Worm (Caenorhabditis elegans) whole organism, L1 larva: ENCODE measurements around the gene eak-3.

Source experiments
- C04F5.9 ChIP-seq: sonication (generic microtip); optimal IDR thresholded peaks from 2 replicates; lab custom pipeline; 2016; ENCODE audit warnings: missing genetic modification characterization, missing compliant biosample characterization
- C34B4.2 ChIP-seq: sonication (generic microtip); optimal IDR thresholded peaks from 2 replicates; lab custom pipeline; 2017; ENCODE audit warnings: mild to moderate bottlenecking, missing genetic modification characterization, missing compliant biosample characterization
- aly-2 ChIP-seq: fragments of 150-350 bp; optimal IDR thresholded peaks from 2 replicates; lab custom pipeline; 2014; ENCODE audit warnings: missing biosample characterization, missing genetic modification characterization
- ama-1 ChIP-seq: fragments of 150-350 bp; optimal IDR thresholded peaks from 2 replicates; lab custom pipeline; 2014
- ceh-8 ChIP-seq: fragments of 200-800 bp; sonication (Bioruptor generic); optimal IDR thresholded peaks from 2 replicates; lab custom pipeline; 2018; ENCODE audit warnings: mild to moderate bottlenecking, missing genetic modification characterization, moderate library complexity, missing compliant biosample characterization
- ceh-82 ChIP-seq, 3 experiments: fragments of 150-350 bp in 1 of 3; sonication (generic microtip) in 2 of 3; optimal IDR thresholded peaks; 2 replicates each; lab custom pipeline; 2014 to 2017; ENCODE audit warnings: missing biosample characterization in 3 of 3, missing genetic modification characterization in 3 of 3
- dsc-1 ChIP-seq: sonication (generic microtip); optimal IDR thresholded peaks from 2 replicates; lab custom pipeline; 2016; ENCODE audit warnings: mild to moderate bottlenecking, missing genetic modification characterization, missing compliant biosample characterization
- efl-1 ChIP-seq, 4 experiments: fragments of 150-350 bp; optimal IDR thresholded peaks in 3 of 4; peaks in 1 of 4; 1 replicate in 1 of 4; 2 replicates in 3 of 4; lab custom pipeline; 2014; ENCODE audit warnings: missing biosample characterization in 2 of 4, missing genetic modification characterization in 2 of 4, missing genetic modification reagents in 2 of 4
- efl-3 ChIP-seq: fragments of 200-800 bp; sonication (Bioruptor generic); optimal IDR thresholded peaks from 2 replicates; lab custom pipeline; 2018; ENCODE audit warnings: mild to moderate bottlenecking, missing genetic modification characterization, missing compliant biosample characterization
- egl-13 ChIP-seq: sonication (generic microtip); optimal IDR thresholded peaks from 2 replicates; lab custom pipeline; 2016; ENCODE audit warnings: missing genotype, missing genetic modification reagents, missing genetic modification characterization, missing compliant biosample characterization
- egl-27 ChIP-seq, 2 experiments: fragments of 150-350 bp in 1 of 2; sonication (generic microtip); optimal IDR thresholded peaks; 3 replicates each; lab custom pipeline; 2017 to 2018; ENCODE audit warnings: missing biosample characterization in 2 of 2, missing genetic modification characterization in 2 of 2, missing genetic modification reagents in 2 of 2
- elt-2 ChIP-seq: sonication (generic microtip); optimal IDR thresholded peaks from 2 replicates; lab custom pipeline; 2016; ENCODE audit warnings: missing genetic modification characterization, mild to moderate bottlenecking, inconsistent platforms, missing compliant biosample characterization, missing genetic modification reagents
- elt-3 ChIP-seq, 6 experiments: fragments of 150-350 bp in 1 of 6; sonication (generic microtip); optimal IDR thresholded peaks; 2 replicates each; lab custom pipeline; 2017 to 2018; ENCODE audit warnings: missing biosample characterization in 6 of 6, missing genetic modification characterization in 6 of 6, inconsistent platforms in 1 of 6
- fkh-10 ChIP-seq: sonication (generic microtip); optimal IDR thresholded peaks from 2 replicates; lab custom pipeline; 2017; ENCODE audit warnings: missing biosample characterization, missing genetic modification reagents, missing genetic modification characterization
- fos-1 ChIP-seq: fragments of 150-350 bp; optimal IDR thresholded peaks from 2 replicates; lab custom pipeline; 2014; ENCODE audit warnings: missing biosample characterization, missing genetic modification characterization
- hlh-17 ChIP-seq: fragments of 200-800 bp; sonication (Bioruptor generic); optimal IDR thresholded peaks from 2 replicates; lab custom pipeline; 2018; ENCODE audit warnings: missing genetic modification characterization, mild to moderate bottlenecking, missing compliant biosample characterization, moderate library complexity, borderline replicate concordance
- hlh-4 ChIP-seq: sonication (generic microtip); optimal IDR thresholded peaks from 2 replicates; lab custom pipeline; 2016; ENCODE audit warnings: mild to moderate bottlenecking, missing genetic modification characterization, missing compliant biosample characterization
- isw-1 ChIP-seq: fragments of 200-800 bp; sonication (Bioruptor generic); IDR thresholded peaks from 2 replicates; pipeline ENCODE4 v1.3.6; 2022; ENCODE audit warnings: missing genetic modification characterization, missing compliant biosample characterization
- jun-1 ChIP-seq: fragments of 150-350 bp; optimal IDR thresholded peaks from 2 replicates; lab custom pipeline; 2014; ENCODE audit warnings: missing biosample characterization, missing genetic modification reagents, missing genetic modification characterization
- lin-13 ChIP-seq: fragments of 150-350 bp; optimal IDR thresholded peaks from 2 replicates; lab custom pipeline; 2014; ENCODE audit warnings: missing biosample characterization, missing genetic modification reagents, missing genetic modification characterization
- lin-14 ChIP-seq: fragments of 200-800 bp; sonication (Bioruptor generic); optimal IDR thresholded peaks from 2 replicates; lab custom pipeline; 2018; ENCODE audit warnings: mild to moderate bottlenecking, missing genetic modification characterization, moderate library complexity, missing compliant biosample characterization
- lin-15B ChIP-seq: fragments of 150-350 bp; sonication (generic microtip); optimal IDR thresholded peaks from 3 replicates; lab custom pipeline; 2014; ENCODE audit warnings: missing biosample characterization, missing genetic modification characterization
- lin-39 ChIP-seq: fragments of 150-350 bp; optimal IDR thresholded peaks from 2 replicates; lab custom pipeline; 2014; ENCODE audit warnings: missing biosample characterization, missing genetic modification reagents, missing genetic modification characterization
- lir-3 ChIP-seq: sonication (generic microtip); optimal IDR thresholded peaks from 2 replicates; lab custom pipeline; 2016; ENCODE audit warnings: mild to moderate bottlenecking, missing genetic modification characterization, moderate library complexity, missing compliant biosample characterization; ENCODE audit not compliant: poor library complexity
- lsy-2 ChIP-seq, 2 experiments: fragments of 150-350 bp; optimal IDR thresholded peaks; 2 replicates each; lab custom pipeline; 2014; ENCODE audit warnings: missing biosample characterization in 2 of 2, missing genetic modification characterization in 2 of 2
- mab-9 ChIP-seq: fragments of 200-800 bp; sonication (Bioruptor generic); IDR thresholded peaks from 2 replicates; pipeline ENCODE4 v1.3.6; 2022; ENCODE audit warnings: missing genetic modification reagents, missing genetic modification characterization, missing compliant biosample characterization
- mdl-1 ChIP-seq, 2 experiments: fragments of 150-350 bp; optimal IDR thresholded peaks; 2 replicates each; lab custom pipeline; 2014 to 2017; ENCODE audit warnings: missing biosample characterization in 2 of 2, missing genetic modification characterization in 2 of 2, inconsistent platforms in 1 of 2
- mep-1 ChIP-seq: fragments of 150-350 bp; optimal IDR thresholded peaks from 2 replicates; lab custom pipeline; 2014; ENCODE audit warnings: missing biosample characterization, missing genetic modification characterization
- nhr-19 ChIP-seq: fragments of 200-800 bp; sonication (Bioruptor generic); conservative IDR thresholded peaks from 2 replicates; pipeline ENCODE4 v1.3.6; 2022; ENCODE audit warnings: missing genetic modification characterization, missing compliant biosample characterization
- nhr-237 ChIP-seq: fragments of 150-350 bp; optimal IDR thresholded peaks from 2 replicates; lab custom pipeline; 2014; ENCODE audit warnings: missing biosample characterization, missing genetic modification characterization
- nhr-71 ChIP-seq: sonication (generic microtip); optimal IDR thresholded peaks from 2 replicates; lab custom pipeline; 2016; ENCODE audit warnings: mild to moderate bottlenecking, missing genetic modification characterization, moderate library complexity, missing compliant biosample characterization
- nhr-85 ChIP-seq: sonication (generic microtip); peaks from one replicate; lab custom pipeline; 2016; ENCODE audit warnings: missing genetic modification characterization, inconsistent platforms, missing compliant biosample characterization
- nhr-90 ChIP-seq: sonication (generic microtip); optimal IDR thresholded peaks from 2 replicates; lab custom pipeline; 2016; ENCODE audit warnings: mild to moderate bottlenecking, missing genetic modification characterization, missing compliant biosample characterization; ENCODE audit not compliant: poor library complexity
- rnt-1 ChIP-seq: sonication (generic microtip); optimal IDR thresholded peaks from 2 replicates; lab custom pipeline; 2016; ENCODE audit warnings: mild to moderate bottlenecking, missing genetic modification characterization, moderate library complexity, missing compliant biosample characterization
- snu-23 ChIP-seq: sonication (generic microtip); optimal IDR thresholded peaks from 2 replicates; lab custom pipeline; 2016; ENCODE audit warnings: missing genetic modification characterization, missing compliant biosample characterization
- tbx-2 ChIP-seq: sonication (generic microtip); optimal IDR thresholded peaks from 2 replicates; lab custom pipeline; 2016; ENCODE audit warnings: missing genetic modification characterization, missing compliant biosample characterization
- tlp-1 ChIP-seq: fragments of 150-350 bp; optimal IDR thresholded peaks from 2 replicates; lab custom pipeline; 2014; ENCODE audit warnings: missing biosample characterization, missing genetic modification characterization
- unc-86 ChIP-seq: sonication (generic microtip); optimal IDR thresholded peaks from 2 replicates; lab custom pipeline; 2016; ENCODE audit warnings: missing genetic modification characterization, missing compliant biosample characterization
- vab-15 ChIP-seq: sonication (generic microtip); optimal IDR thresholded peaks from 2 replicates; lab custom pipeline; 2017; ENCODE audit warnings: missing genotype, mild to moderate bottlenecking, missing genetic modification characterization, missing compliant biosample characterization
- xbp-1 ChIP-seq: sonication (generic microtip); optimal IDR thresholded peaks from 2 replicates; lab custom pipeline; 2016; ENCODE audit warnings: missing genetic modification characterization, missing compliant biosample characterization
- ztf-11 ChIP-seq, 2 experiments: sonication (generic microtip); optimal IDR thresholded peaks; 2 replicates each; lab custom pipeline; 2016 to 2017; ENCODE audit warnings: missing genetic modification characterization in 2 of 2, missing biosample characterization in 1 of 2, missing compliant biosample characterization in 1 of 2
- ztf-4 ChIP-seq: fragments of 150-350 bp; optimal IDR thresholded peaks from 2 replicates; lab custom pipeline; 2014; ENCODE audit warnings: missing biosample characterization, missing genetic modification characterization

The eak-3 gene

ce11 chrIII:1176080-1176608 lies at the start of gene eak-3:
eak-3 (minus strand) TSS chrIII:1176558.
- TF ChIP-seq ceh-8 (GFP tag; lab: Kevin White, UChicago) (no peak), efl-1 (optimal IDR thresholded peaks at IDR 0.05; lab: Kevin White, UChicago) (no peak), efl-1 (GFP tag; optimal IDR thresholded peaks at IDR 0.05 in 1 of 2; lab: Kevin White, UChicago) (peak in 1 of 2 experiments; percentile 89)

ce11 chrIII:1225595-1225994 lies 49.2 kb upstream of the eak-3 start:
- no peak for TF ChIP-seq snu-23 (GFP tag; lab: Kevin White, UChicago)
- TF ChIP-seq unc-86 (tag; lab: Kevin White, UChicago) = no peak
- no peak for TF ChIP-seq nhr-85 (tag; lab: Kevin White, UChicago)
- no peak for TF ChIP-seq efl-1 (optimal IDR thresholded peaks at IDR 0.05; lab: Kevin White, UChicago)
- TF ChIP-seq efl-1 (GFP tag; optimal IDR thresholded peaks at IDR 0.05 in 1 of 2; lab: Kevin White, UChicago) = peak in 1 of 2 experiments; percentile 42
- peak; percentile 76 for TF ChIP-seq ceh-8 (GFP tag; lab: Kevin White, UChicago)
- peak; percentile 47 for TF ChIP-seq lin-14 (GFP tag; lab: Kevin White, UChicago)
- TF ChIP-seq elt-3 (tag; optimal IDR thresholded peaks at IDR 0.05; lab: Kevin White, UChicago) = no peak
- TF ChIP-seq C04F5.9 (tag; lab: Kevin White, UChicago) = no peak

ce11 chrIII:1225116-1225515 lies 48.8 kb upstream of the eak-3 start:
- no peak for TF ChIP-seq isw-1 (GFP tag; lab: Robert Waterston, UW)
- TF ChIP-seq nhr-237 = no peak
- TF ChIP-seq ztf-4 (tag; lab: Kevin White, UChicago) = no peak
- no peak for TF ChIP-seq nhr-85 (tag; lab: Kevin White, UChicago)
- peak; percentile 69 for TF ChIP-seq elt-2
- no peak for TF ChIP-seq mab-9

ce11 chrIII:1223319-1224093 lies 47.1 kb upstream of the eak-3 start:
- no peak for TF ChIP-seq tlp-1 (tag; lab: Kevin White, UChicago)
- TF ChIP-seq hlh-4 = no peak
- peak; percentile 10 for TF ChIP-seq lin-13
- TF ChIP-seq lin-15B (tag; lab: Kevin White, UChicago) = no peak
- TF ChIP-seq ztf-11 (tag; optimal IDR thresholded peaks at IDR 0.05; lab: Kevin White, UChicago) = no peak
- TF ChIP-seq C34B4.2 = no peak
- TF ChIP-seq aly-2 (tag; lab: Kevin White, UChicago) = no peak
- TF ChIP-seq fkh-10 (GFP tag; lab: Kevin White, UChicago) = no peak
- peak; percentile 27 for TF ChIP-seq lin-14 (GFP tag; lab: Kevin White, UChicago)
- TF ChIP-seq vab-15 (tag; lab: Kevin White, UChicago) = no peak
- TF ChIP-seq nhr-237 = no peak
- no peak for TF ChIP-seq lin-39 (tag; lab: Kevin White, UChicago)
- no peak for TF ChIP-seq ama-1 (lab: Kevin White, UChicago)
- no peak for TF ChIP-seq lir-3
- no peak for TF ChIP-seq mep-1 (tag; lab: Kevin White, UChicago)
- TF ChIP-seq jun-1 (tag; lab: Kevin White, UChicago) = peak; percentile 16
- peak in 1 of 2 experiments; percentile 18 for TF ChIP-seq lsy-2 (tag; optimal IDR thresholded peaks at IDR 0.05; lab: Kevin White, UChicago)
- no peak for TF ChIP-seq egl-13
- TF ChIP-seq tbx-2 (tag; lab: Kevin White, UChicago) = no peak
- TF ChIP-seq nhr-19 = no peak
- TF ChIP-seq ceh-82 (tag; optimal IDR thresholded peaks at IDR 0.05; lab: Kevin White, UChicago) = no peak
- no peak for TF ChIP-seq isw-1 (GFP tag; lab: Robert Waterston, UW)
- TF ChIP-seq rnt-1 (tag; lab: Kevin White, UChicago) = no peak
- no peak for TF ChIP-seq efl-3 (GFP tag; lab: Kevin White, UChicago)
- TF ChIP-seq elt-2 = peak; percentile 24
- peak; percentile 28 for TF ChIP-seq nhr-71 (tag; lab: Kevin White, UChicago)
- TF ChIP-seq hlh-17 = no peak
- TF ChIP-seq fos-1 (tag; lab: Kevin White, UChicago) = no peak
- no peak for TF ChIP-seq egl-27 (tag; optimal IDR thresholded peaks at IDR 0.05; lab: Kevin White, UChicago)
- TF ChIP-seq C04F5.9 (tag; lab: Kevin White, UChicago) = no peak
- no peak for TF ChIP-seq efl-1 (optimal IDR thresholded peaks at IDR 0.05; lab: Kevin White, UChicago)
- TF ChIP-seq efl-1 (GFP tag; optimal IDR thresholded peaks at IDR 0.05 in 1 of 2; lab: Kevin White, UChicago) = no peak
- peak in 1 of 2 experiments; percentile 46 for TF ChIP-seq mdl-1 (tag; optimal IDR thresholded peaks at IDR 0.05; lab: Kevin White, UChicago)
- no peak for TF ChIP-seq dsc-1 (tag; lab: Kevin White, UChicago)
- TF ChIP-seq nhr-90 (tag; lab: Kevin White, UChicago) = no peak
- no peak for TF ChIP-seq xbp-1
